Worm (Caenorhabditis elegans): ENCODE data around the gene mrps-16.

mrps-16 gene

ce11 chrII:5455650-5456355, 18.4 kb upstream of the mrps-16 start, which contains the start of gene daz-1:
daz-1 (plus strand) TSS chrII:5456305.
- peak; percentile 18 for TF ChIP-seq unc-130 (GFP tag; optimal IDR thresholded peaks at IDR 0.05)
- peak in 1 of 2 experiments; percentile 91 for TF ChIP-seq unc-62 (GFP tag; optimal IDR thresholded peaks at IDR 0.05 in 1 of 2)
- no peak for TF ChIP-seq unc-62 (tag; optimal IDR thresholded peaks at IDR 0.05)
- no peak for TF ChIP-seq ceh-32 (tag; optimal IDR thresholded peaks at IDR 0.05; ENCODE audit: poor library complexity)

DNA sequence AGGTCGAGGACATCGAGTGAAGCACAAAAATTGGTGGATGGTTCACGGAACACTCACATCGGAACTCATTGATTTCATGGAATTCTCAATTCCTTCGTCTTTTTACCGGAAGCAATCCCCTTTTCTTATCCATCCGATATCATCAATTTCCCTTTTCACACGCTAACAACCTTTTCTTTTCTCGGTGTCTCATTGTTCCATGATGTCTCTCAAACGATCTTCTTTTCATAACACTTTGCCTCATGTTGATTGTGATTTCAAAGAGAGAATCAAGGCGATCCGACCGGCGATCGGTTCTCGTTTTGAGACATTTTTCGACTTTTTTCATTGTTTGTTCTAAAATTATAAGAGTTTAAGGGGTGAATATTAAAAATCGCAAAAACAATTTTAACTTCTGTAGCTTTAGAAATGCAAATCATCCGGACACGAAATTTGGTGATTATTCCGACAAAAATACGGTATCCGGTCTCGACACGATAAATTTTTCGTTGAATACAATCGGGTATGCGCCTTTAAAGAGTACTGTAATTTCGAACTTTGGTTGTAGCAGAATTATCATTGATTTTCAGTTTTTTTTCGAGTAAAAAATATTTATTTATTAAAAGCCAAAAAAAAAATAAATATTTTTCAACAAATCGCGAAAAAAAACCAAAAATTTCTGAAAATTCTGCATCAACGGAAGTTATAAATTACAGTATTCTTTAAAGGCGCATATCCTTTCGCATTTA, 15.3 kb upstream of the mrps-16 start:
- peak; percentile 25 for TF ChIP-seq mxl-3 (GFP tag; optimal IDR thresholded peaks at IDR 0.05)
- TF ChIP-seq nhr-28 (tag; optimal IDR thresholded peaks at IDR 0.05) = peak; percentile 27
- TF ChIP-seq ceh-20 (GFP tag; IDR thresholded peaks at IDR 0.05) = no peak
- TF ChIP-seq lin-38 (GFP tag; IDR thresholded peaks at IDR 0.05) = no peak
- TF ChIP-seq nhr-25 (tag; optimal IDR thresholded peaks at IDR 0.05; ENCODE audit: borderline replicate concordance, insufficient read depth) = no peak

- TF ChIP-seq hlh-11 (tag; optimal IDR thresholded peaks at IDR 0.05) = peak; percentile 33
- TF ChIP-seq nhr-28 (tag; optimal IDR thresholded peaks at IDR 0.05) = peak; percentile 55
- TF ChIP-seq rbr-2 (tag; optimal IDR thresholded peaks at IDR 0.05) = no peak
- no peak for TF ChIP-seq set-16 (GFP tag; IDR thresholded peaks at IDR 0.05)
Measured at ce11 chrII:5459534-5459933, 14.6 kb upstream of the mrps-16 start.

- no peak for TF ChIP-seq zip-11 (GFP tag; IDR thresholded peaks at IDR 0.05)
- no peak for TF ChIP-seq snpc-4 (tag; optimal IDR thresholded peaks at IDR 0.05)
- no peak for TF ChIP-seq ztf-7 (tag; optimal IDR thresholded peaks at IDR 0.05)
- no peak for TF ChIP-seq ZK337.2 (GFP tag; IDR thresholded peaks at IDR 0.05)
- TF ChIP-seq ZK546.5 (tag; optimal IDR thresholded peaks at IDR 0.05) = no peak
- TF ChIP-seq hmg-1.1 (GFP tag; IDR thresholded peaks at IDR 0.05) = peak; percentile 30; the same call in 1 of the 2 replicates
- no peak for TF ChIP-seq dmd-8 (GFP tag; IDR thresholded peaks at IDR 0.05)
- TF ChIP-seq madf-5 (GFP tag; IDR thresholded peaks at IDR 0.05) = no peak
- no peak for TF ChIP-seq zag-1 (tag; optimal IDR thresholded peaks at IDR 0.05)
- TF ChIP-seq nhr-10 (tag; optimal IDR thresholded peaks at IDR 0.05) = no peak
- TF ChIP-seq spr-3 (GFP tag; optimal IDR thresholded peaks at IDR 0.05) = no peak
- no peak for TF ChIP-seq ceh-20 (GFP tag; IDR thresholded peaks at IDR 0.05)
- no peak for TF ChIP-seq nhr-11 (tag; optimal IDR thresholded peaks at IDR 0.05)
- no peak for TF ChIP-seq rbr-2 (tag; optimal IDR thresholded peaks at IDR 0.05)
- no peak for TF ChIP-seq lin-29 (GFP tag; IDR thresholded peaks at IDR 0.05)
- TF ChIP-seq zfp-2 (tag; optimal IDR thresholded peaks at IDR 0.05) = no peak
- TF ChIP-seq attf-4 (tag; optimal IDR thresholded peaks at IDR 0.05) = no peak
- peak; percentile 33 for TF ChIP-seq nhr-28 (tag; optimal IDR thresholded peaks at IDR 0.05)
- no peak for TF ChIP-seq nhr-237 (tag; optimal IDR thresholded peaks at IDR 0.05)
- no peak for TF ChIP-seq ztf-11 (tag; optimal IDR thresholded peaks at IDR 0.05)
- TF ChIP-seq arid-1 (GFP tag; conservative IDR thresholded peaks at IDR 0.05) = no peak
- no peak for TF ChIP-seq mxl-3 (GFP tag; optimal IDR thresholded peaks at IDR 0.05)
- no peak for TF ChIP-seq F49E8.2 (tag; optimal IDR thresholded peaks at IDR 0.05; ENCODE audit: borderline replicate concordance)
- TF ChIP-seq unc-62 (GFP tag; optimal IDR thresholded peaks at IDR 0.05 in 1 of 2) = peak in 1 of 2 experiments; percentile 75
- no peak for TF ChIP-seq unc-62 (tag; optimal IDR thresholded peaks at IDR 0.05)
- TF ChIP-seq vab-7 (GFP tag; IDR thresholded peaks at IDR 0.05) = no peak
- TF ChIP-seq zfp-3 (GFP tag; conservative IDR thresholded peaks at IDR 0.05) = no peak
- no peak for TF ChIP-seq unc-39 (tag; optimal IDR thresholded peaks at IDR 0.05)
- no peak for TF ChIP-seq lsy-2 (tag; optimal IDR thresholded peaks at IDR 0.05)
- no peak for TF ChIP-seq tag-97 (GFP tag; IDR thresholded peaks at IDR 0.05)
- no peak for TF ChIP-seq unc-130 (GFP tag; optimal IDR thresholded peaks at IDR 0.05)
- no peak for TF ChIP-seq duxl-1 (tag; optimal IDR thresholded peaks at IDR 0.05; ENCODE audit: poor library complexity)
- no peak for TF ChIP-seq F26F4.8 (GFP tag; conservative IDR thresholded peaks at IDR 0.05)
- TF ChIP-seq mdt-29 (GFP tag; IDR thresholded peaks at IDR 0.05) = no peak
- no peak for TF ChIP-seq lin-13 (GFP tag; optimal IDR thresholded peaks at IDR 0.05)
- TF ChIP-seq ceh-44 (GFP tag; IDR thresholded peaks at IDR 0.05) = no peak
- no peak for TF ChIP-seq sdz-12 (GFP tag; optimal IDR thresholded peaks at IDR 0.05)
- TF ChIP-seq skn-1 (tag; optimal IDR thresholded peaks at IDR 0.05) = no peak
Measured at ce11 chrII:5460911-5461310, 13.3 kb upstream of the mrps-16 start.

Measured in whole organism, L4 larva.